Worm (Caenorhabditis elegans): ENCODE data around the gene Y57G7A.1.

Y57G7A.1 gene

DNA sequence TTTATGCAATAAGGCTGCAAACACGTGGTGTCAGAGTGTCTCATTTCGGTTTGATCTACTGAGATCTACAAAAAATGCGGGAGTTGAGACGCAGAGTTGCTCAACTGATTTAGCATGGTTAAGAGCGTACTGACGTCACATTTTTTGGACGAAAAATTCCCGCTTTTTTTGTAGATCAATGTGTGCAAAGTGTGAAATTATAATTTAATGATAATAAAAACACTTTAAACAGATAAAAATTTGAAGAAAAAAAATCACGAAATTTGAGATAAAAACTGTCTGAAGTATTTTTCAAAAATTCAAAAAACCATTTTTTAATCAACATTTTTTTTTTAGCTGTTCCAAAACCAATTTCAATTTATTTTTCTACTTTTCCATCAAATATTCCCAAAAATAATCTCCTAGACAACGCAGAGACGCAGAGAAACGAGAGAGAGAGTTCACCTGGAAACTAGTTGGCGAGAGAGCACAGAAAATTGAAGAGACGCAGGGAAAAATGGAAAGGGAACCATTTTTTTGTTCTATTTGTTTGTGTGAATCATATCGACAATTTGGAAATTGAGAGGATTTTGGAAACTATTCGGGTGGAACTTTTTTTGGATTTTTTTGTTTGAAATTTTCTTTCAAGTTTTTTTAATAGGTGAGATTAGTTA, 1.1 kb upstream of the Y57G7A.1 start:
- no peak for TF ChIP-seq lag-1 (GFP tag; IDR thresholded peaks at IDR 0.05)
- TF ChIP-seq hmg-1.2 (GFP tag; IDR thresholded peaks at IDR 0.05): peak; percentile 82

DNA sequence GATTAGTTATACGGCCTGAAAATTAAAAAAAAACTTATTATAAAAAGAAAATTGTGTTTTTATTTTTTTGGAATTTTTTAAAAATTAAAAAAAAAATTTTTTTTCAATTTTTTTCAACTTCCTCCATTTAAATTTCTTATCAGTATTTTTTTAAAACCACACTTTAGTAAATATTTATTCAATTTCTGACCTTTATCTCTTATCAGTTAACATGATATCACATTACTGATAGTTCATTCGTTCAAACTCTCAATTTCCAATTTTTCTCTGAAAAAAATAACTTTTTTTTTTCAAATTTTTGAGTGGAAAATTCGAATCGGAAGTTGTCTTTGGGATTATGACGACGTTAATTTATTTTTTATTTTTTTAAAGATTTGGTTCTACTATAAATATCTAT, 574 bp upstream of the Y57G7A.1 start:
- TF ChIP-seq D2030.7 (GFP tag; IDR thresholded peaks at IDR 0.05): no peak
- no peak for TF ChIP-seq akir-1 (GFP tag; optimal IDR thresholded peaks at IDR 0.05)
- no peak for TF ChIP-seq rpc-1 (optimal IDR thresholded peaks at IDR 0.05)
- TF ChIP-seq rpc-1 (tag; optimal IDR thresholded peaks at IDR 0.05): no peak
- no peak for TF ChIP-seq lir-1 (GFP tag; conservative IDR thresholded peaks at IDR 0.05)
- TF ChIP-seq tbx-9 (tag; optimal IDR thresholded peaks at IDR 0.05; ENCODE audit: borderline replicate concordance): no peak
- TF ChIP-seq snpc-1.1 (tag; optimal IDR thresholded peaks at IDR 0.05; ENCODE audit: insufficient read depth): no peak
- no peak for TF ChIP-seq Y79H2A.3 (GFP tag; conservative IDR thresholded peaks at IDR 0.05)
- no peak for TF ChIP-seq madf-6 (GFP tag; IDR thresholded peaks at IDR 0.05)
- TF ChIP-seq lin-35 (GFP tag; optimal IDR thresholded peaks at IDR 0.05): no peak
- TF ChIP-seq F22D6.2 (tag; optimal IDR thresholded peaks at IDR 0.05): no peak

DNA sequence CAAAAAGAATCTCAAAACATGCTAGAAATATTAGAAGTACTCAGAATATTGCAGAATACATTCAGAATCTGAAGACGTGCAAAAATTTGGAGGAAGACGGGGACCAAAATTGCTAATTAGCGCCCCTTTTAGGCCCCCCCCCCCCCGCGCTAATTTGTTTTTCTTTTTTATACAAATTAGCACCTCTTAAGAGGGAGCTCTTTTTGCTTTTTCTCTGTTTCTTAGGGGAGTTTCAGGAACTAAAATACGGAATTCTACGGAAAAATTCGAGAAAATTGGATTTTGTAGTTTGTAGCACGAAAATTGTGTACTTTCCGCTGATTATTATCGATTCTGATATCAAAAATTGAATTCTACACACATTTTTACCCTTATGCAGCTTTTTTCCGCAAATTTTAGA, 3.3 kb downstream of the Y57G7A.1 start, which contains the start of gene glb-31:
Gene glb-31, minus strand, starts transcription at position 101 of the 400 bp plus-strand sequence.
- no peak for TF ChIP-seq sea-2 (GFP tag; IDR thresholded peaks at IDR 0.05)
- TF ChIP-seq zim-3 (tag; optimal IDR thresholded peaks at IDR 0.05): no peak
- TF ChIP-seq bed-1 (GFP tag; IDR thresholded peaks at IDR 0.05): no peak
- TF ChIP-seq ceh-27 (GFP tag; optimal IDR thresholded peaks at IDR 0.05): no peak
- no peak for TF ChIP-seq dpff-1 (tag; optimal IDR thresholded peaks at IDR 0.05)
- no peak for TF ChIP-seq chd-7 (tag; optimal IDR thresholded peaks at IDR 0.05)
- TF ChIP-seq nhr-90 (tag; optimal IDR thresholded peaks at IDR 0.05): no peak
- no peak for TF ChIP-seq lir-1 (GFP tag; conservative IDR thresholded peaks at IDR 0.05)
- no peak for TF ChIP-seq nhr-80 (tag; optimal IDR thresholded peaks at IDR 0.05)
- TF ChIP-seq lin-26 (GFP tag; IDR thresholded peaks at IDR 0.05): no peak
- TF ChIP-seq D2030.7 (GFP tag; IDR thresholded peaks at IDR 0.05): no peak
- no peak for TF ChIP-seq ceh-79 (tag; optimal IDR thresholded peaks at IDR 0.05)
- no peak for TF ChIP-seq somi-1 (GFP tag; optimal IDR thresholded peaks at IDR 0.05)
- no peak for TF ChIP-seq nfyb-1 (GFP tag; IDR thresholded peaks at IDR 0.05)
- no peak for TF ChIP-seq zfh-2 (GFP tag; conservative IDR thresholded peaks at IDR 0.05)

DNA sequence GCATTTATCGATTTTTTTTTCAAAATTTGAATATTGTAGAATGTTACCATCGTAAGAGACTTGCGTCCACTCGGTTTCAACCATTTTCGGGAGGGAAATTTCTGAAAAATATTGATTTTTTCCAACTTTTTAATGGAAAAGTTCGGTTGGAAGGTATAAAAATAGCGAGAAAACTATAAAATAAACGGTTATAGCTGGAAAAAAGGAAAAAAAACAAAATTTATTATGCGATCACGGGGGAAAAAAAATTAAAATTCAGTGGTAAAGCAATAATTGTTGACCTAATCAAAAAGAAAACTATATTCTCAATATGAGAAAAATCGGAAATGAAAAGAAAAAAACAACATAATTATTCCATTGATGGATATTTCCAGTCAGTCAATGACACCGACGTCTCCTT, 7.8 kb downstream of the Y57G7A.1 start, which contains the start of gene emc-2:
Gene emc-2, minus strand, starts transcription at position 101 of the 400 bp plus-strand sequence.
- no peak for TF ChIP-seq him-1 (tag; optimal IDR thresholded peaks at IDR 0.05)
- TF ChIP-seq dox-1 (GFP tag; IDR thresholded peaks at IDR 0.05): no peak
- no peak for TF ChIP-seq F55B11.4 (tag; optimal IDR thresholded peaks at IDR 0.05; ENCODE audit: borderline replicate concordance, insufficient read depth)
- no peak for TF ChIP-seq ekl-4 (GFP tag; IDR thresholded peaks at IDR 0.05)
- no peak for TF ChIP-seq nhr-120 (GFP tag; IDR thresholded peaks at IDR 0.05)
- TF ChIP-seq bed-2 (GFP tag; IDR thresholded peaks at IDR 0.05): no peak
- TF ChIP-seq egl-18 (GFP tag; IDR thresholded peaks at IDR 0.05): no peak
- no peak for TF ChIP-seq rec-8 (tag; optimal IDR thresholded peaks at IDR 0.05)
- no peak for TF ChIP-seq nhr-179 (tag; optimal IDR thresholded peaks at IDR 0.05)
- TF ChIP-seq tbp1 (GFP tag; optimal IDR thresholded peaks at IDR 0.05): no peak
- no peak for TF ChIP-seq D2030.7 (GFP tag; IDR thresholded peaks at IDR 0.05)
- TF ChIP-seq rpc-1 (optimal IDR thresholded peaks at IDR 0.05): no peak
- no peak for TF ChIP-seq rpc-1 (tag; optimal IDR thresholded peaks at IDR 0.05)
- TF ChIP-seq lsy-27 (tag; optimal IDR thresholded peaks at IDR 0.05; ENCODE audit: borderline replicate concordance, insufficient read depth): no peak
- no peak for TF ChIP-seq F22D6.2 (tag; optimal IDR thresholded peaks at IDR 0.05)
- TF ChIP-seq nfyb-1 (GFP tag; IDR thresholded peaks at IDR 0.05): no peak
